Fruit fly (Drosophila melanogaster) whole organism, embryonic: Measurements from ENCODE around the gene et.

ENCODE experiments used
- B-H2 ChIP-seq: fragments of 200-800 bp; sonication (Bioruptor generic); optimal IDR thresholded peaks from 2 replicates; lab custom pipeline; 2018; ENCODE audit warnings: missing biosample characterization, mild to moderate bottlenecking, missing genetic modification characterization
- BEAF-32 ChIP-seq: fragments of 200-800 bp; sonication (Bioruptor generic); optimal IDR thresholded peaks from 3 replicates; lab custom pipeline; 2017; ENCODE audit warnings: missing biosample characterization, missing genetic modification characterization, mild to moderate bottlenecking, moderate library complexity, missing genetic modification reagents
- CG10431 ChIP-seq: fragments of 200-800 bp; sonication (Bioruptor generic); optimal IDR thresholded peaks from 3 replicates; lab custom pipeline; 2018; ENCODE audit warnings: missing biosample characterization, mild to moderate bottlenecking, missing genetic modification characterization
- CG12659 ChIP-seq: fragments of 200-800 bp; sonication (Bioruptor generic); optimal IDR thresholded peaks from 3 replicates; lab custom pipeline; 2017; ENCODE audit warnings: mild to moderate bottlenecking, missing biosample characterization, missing genetic modification reagents, missing genetic modification characterization
- CG13296 ChIP-seq: fragments of 200-800 bp; sonication (Bioruptor generic); optimal IDR thresholded peaks from 3 replicates; lab custom pipeline; 2018; ENCODE audit warnings: missing biosample characterization, mild to moderate bottlenecking, missing genetic modification characterization
- CG14965 ChIP-seq: fragments of 200-800 bp; sonication (Bioruptor generic); optimal IDR thresholded peaks from 2 replicates; lab custom pipeline; 2016; ENCODE audit warnings: missing biosample characterization, missing genetic modification characterization, borderline replicate concordance
- CG1603 ChIP-seq: fragments of 200-800 bp; sonication (Bioruptor generic); optimal IDR thresholded peaks from 2 replicates; lab custom pipeline; 2019; ENCODE audit warnings: missing biosample characterization, mild to moderate bottlenecking, missing genetic modification characterization, moderate library complexity
- CG16815 ChIP-seq: fragments of 200-800 bp; sonication (Bioruptor generic); optimal IDR thresholded peaks from 3 replicates; lab custom pipeline; 2017; ENCODE audit warnings: missing biosample characterization, mild to moderate bottlenecking, missing genetic modification characterization
- CG1792 ChIP-seq: fragments of 200-800 bp; sonication (Bioruptor generic); optimal IDR thresholded peaks from 2 replicates; lab custom pipeline; 2016; ENCODE audit warnings: missing biosample characterization, missing genetic modification characterization
- CG18262 ChIP-seq: fragments of 200-800 bp; optimal IDR thresholded peaks from 3 replicates; lab custom pipeline; 2019; ENCODE audit warnings: missing biosample characterization, mild to moderate bottlenecking, missing genetic modification characterization, moderate library complexity
- CG18619 ChIP-seq: fragments of 200-800 bp; sonication (Bioruptor generic); optimal IDR thresholded peaks from 3 replicates; lab custom pipeline; 2017; ENCODE audit warnings: missing biosample characterization, mild to moderate bottlenecking, missing genetic modification characterization
- CG2116 ChIP-seq: fragments of 200-800 bp; sonication (Bioruptor generic); optimal IDR thresholded peaks from 3 replicates; lab custom pipeline; 2018; ENCODE audit warnings: missing biosample characterization, mild to moderate bottlenecking, missing genetic modification characterization
- CG2129 ChIP-seq: fragments of 200-800 bp; sonication (Bioruptor generic); IDR thresholded peaks from 2 replicates; pipeline ENCODE4 v1.3.6; 2022; ENCODE audit warnings: missing biosample characterization, missing genetic modification characterization; ENCODE audit not compliant: partially characterized antibody
- CG33557 ChIP-seq: fragments of 200-800 bp; sonication (Bioruptor generic); optimal IDR thresholded peaks from 2 replicates; lab custom pipeline; 2019; ENCODE audit warnings: missing biosample characterization, mild to moderate bottlenecking, missing genetic modification characterization, moderate library complexity
- CG34224 ChIP-seq: fragments of 200-800 bp; sonication (Bioruptor generic); IDR thresholded peaks from 3 replicates; pipeline ENCODE4 v1.3.6; 2022; ENCODE audit warnings: missing biosample characterization, missing genetic modification characterization; ENCODE audit not compliant: partially characterized antibody
- CG3995 ChIP-seq: fragments of 200-800 bp; sonication (Bioruptor generic); optimal IDR thresholded peaks from 3 replicates; lab custom pipeline; 2016; ENCODE audit warnings: missing biosample characterization, missing genetic modification characterization
- CG4424 ChIP-seq: fragments of 200-800 bp; sonication (Bioruptor generic); optimal IDR thresholded peaks from 3 replicates; lab custom pipeline; 2016; ENCODE audit warnings: missing biosample characterization, missing genetic modification characterization
- CG7745 ChIP-seq: fragments of 200-800 bp; sonication (Bioruptor generic); optimal IDR thresholded peaks from 2 replicates; lab custom pipeline; 2018; ENCODE audit warnings: missing biosample characterization, mild to moderate bottlenecking, missing genetic modification characterization, moderate library complexity
- CG8281 ChIP-seq: fragments of 200-800 bp; sonication (Bioruptor generic); optimal IDR thresholded peaks from 2 replicates; lab custom pipeline; 2018; ENCODE audit warnings: missing biosample characterization, mild to moderate bottlenecking, missing genetic modification characterization, moderate library complexity
- CG9215 ChIP-seq: fragments of 200-800 bp; sonication (Bioruptor generic); IDR thresholded peaks from 2 replicates; pipeline ENCODE4 v1.3.6; 2022; ENCODE audit warnings: missing biosample characterization, missing genetic modification characterization
- CG9932 ChIP-seq: fragments of 200-800 bp; sonication (Bioruptor generic); IDR thresholded peaks from 2 replicates; pipeline ENCODE4 v1.3.6; 2022; ENCODE audit warnings: missing biosample characterization, missing genetic modification characterization
- Dref ChIP-seq: fragments of 200-800 bp; sonication (Bioruptor generic); IDR thresholded peaks from 2 replicates; pipeline ENCODE4 v1.3.6; 2022; ENCODE audit warnings: missing biosample characterization, missing genetic modification characterization
- E2f2 ChIP-seq: fragments of 200-800 bp; sonication (Bioruptor generic); IDR thresholded peaks from 2 replicates; pipeline ENCODE4 v1.3.6; 2022; ENCODE audit warnings: missing biosample characterization, missing genetic modification characterization
- Gug ChIP-seq: fragments of 200-800 bp; sonication (Bioruptor generic); IDR thresholded peaks from 4 replicates; pipeline ENCODE4 v1.3.6; 2022; ENCODE audit warnings: missing biosample characterization, missing genetic modification characterization
- HLHmδ ChIP-seq: fragments of 200-800 bp; sonication (Bioruptor generic); optimal IDR thresholded peaks from 2 replicates; lab custom pipeline; 2018; ENCODE audit warnings: missing biosample characterization, mild to moderate bottlenecking, missing genetic modification characterization, moderate library complexity
- Lhr ChIP-seq: fragments of 200-800 bp; sonication (Bioruptor generic); optimal IDR thresholded peaks from 3 replicates; lab custom pipeline; 2017; ENCODE audit warnings: mild to moderate bottlenecking, missing biosample characterization, missing genetic modification reagents, missing genetic modification characterization
- MESR4 ChIP-seq: fragments of 200-800 bp; sonication (Bioruptor generic); optimal IDR thresholded peaks from 2 replicates; lab custom pipeline; 2018; ENCODE audit warnings: missing biosample characterization, mild to moderate bottlenecking, missing genetic modification characterization, moderate library complexity
- Opbp ChIP-seq: fragments of 200-800 bp; sonication (Bioruptor generic); IDR thresholded peaks from 3 replicates; pipeline ENCODE4 v1.3.6; 2022; ENCODE audit warnings: missing biosample characterization, missing genetic modification characterization; ENCODE audit not compliant: partially characterized antibody
- Rx ChIP-seq: fragments of 200-800 bp; sonication (Bioruptor generic); IDR thresholded peaks from 2 replicates; pipeline ENCODE4 v1.3.6; 2022; ENCODE audit warnings: missing biosample characterization, missing genetic modification characterization
- Side ChIP-seq: fragments of 200-800 bp; sonication (Bioruptor generic); optimal IDR thresholded peaks from 2 replicates; lab custom pipeline; 2016; ENCODE audit warnings: missing biosample characterization, missing genetic modification characterization
- Sox102F ChIP-seq: fragments of 200-800 bp; sonication (Bioruptor generic); optimal IDR thresholded peaks from 2 replicates; lab custom pipeline; 2018; ENCODE audit warnings: missing biosample characterization, mild to moderate bottlenecking, missing genetic modification characterization, moderate library complexity
- Sry-β ChIP-seq: fragments of 200-800 bp; sonication (Bioruptor generic); optimal IDR thresholded peaks from 2 replicates; lab custom pipeline; 2018; ENCODE audit warnings: missing biosample characterization, mild to moderate bottlenecking, missing genetic modification characterization, moderate library complexity
- ci ChIP-seq: fragments of 200-800 bp; sonication (Bioruptor generic); IDR thresholded peaks from 3 replicates; pipeline ENCODE4 v1.3.6; 2022; ENCODE audit warnings: missing biosample characterization, missing genetic modification characterization
- da ChIP-seq: fragments of 200-800 bp; sonication (Bioruptor generic); optimal IDR thresholded peaks from 2 replicates; lab custom pipeline; 2016; ENCODE audit warnings: missing biosample characterization, missing genetic modification characterization
- eyg ChIP-seq: fragments of 200-800 bp; sonication (Bioruptor generic); optimal IDR thresholded peaks from 3 replicates; lab custom pipeline; 2016; ENCODE audit warnings: missing biosample characterization, missing genetic modification characterization
- gfzf ChIP-seq: fragments of 200-800 bp; sonication (Bioruptor generic); optimal IDR thresholded peaks from 2 replicates; lab custom pipeline; 2016; ENCODE audit warnings: missing biosample characterization, mild to moderate bottlenecking, missing genetic modification characterization, moderate library complexity
- kah ChIP-seq: fragments of 200-800 bp; sonication (Bioruptor generic); optimal IDR thresholded peaks from 2 replicates; lab custom pipeline; 2018; ENCODE audit warnings: missing biosample characterization, mild to moderate bottlenecking, missing genetic modification characterization
- knrl ChIP-seq: fragments of 200-800 bp; sonication (Bioruptor generic); IDR thresholded peaks from 3 replicates; pipeline ENCODE4 v1.3.6; 2022; ENCODE audit warnings: missing biosample characterization, missing genetic modification characterization; ENCODE audit not compliant: partially characterized antibody
- mirr ChIP-seq: fragments of 200-800 bp; sonication (Bioruptor generic); optimal IDR thresholded peaks from 3 replicates; lab custom pipeline; 2018; ENCODE audit warnings: missing biosample characterization, mild to moderate bottlenecking, missing genetic modification characterization
- pho ChIP-seq: fragments of 200-800 bp; sonication (Bioruptor generic); optimal IDR thresholded peaks from 2 replicates; lab custom pipeline; 2016; ENCODE audit warnings: missing biosample characterization, missing genetic modification characterization
- phol ChIP-seq: fragments of 200-800 bp; sonication (Bioruptor generic); optimal IDR thresholded peaks from 3 replicates; lab custom pipeline; 2018; ENCODE audit warnings: missing biosample characterization, mild to moderate bottlenecking, missing genetic modification characterization, moderate library complexity
- row ChIP-seq: fragments of 200-800 bp; sonication (Bioruptor generic); IDR thresholded peaks from 3 replicates; pipeline ENCODE4 v1.3.6; 2022; ENCODE audit warnings: missing biosample characterization, missing genetic modification characterization
- sd ChIP-seq: fragments of 200-800 bp; sonication (Bioruptor generic); optimal IDR thresholded peaks from 3 replicates; lab custom pipeline; 2018; ENCODE audit warnings: missing biosample characterization, mild to moderate bottlenecking, missing genetic modification characterization, moderate library complexity
- shn ChIP-seq: fragments of 200-800 bp; sonication (Bioruptor generic); optimal IDR thresholded peaks from 3 replicates; lab custom pipeline; 2016; ENCODE audit warnings: missing biosample characterization, missing genetic modification characterization
- sqz ChIP-seq: fragments of 200-800 bp; sonication (Bioruptor generic); optimal IDR thresholded peaks from 3 replicates; lab custom pipeline; 2018; ENCODE audit warnings: missing biosample characterization, mild to moderate bottlenecking, missing genetic modification characterization
- tll ChIP-seq, 2 experiments: fragments of 200-800 bp in 1 of 2; fragments of >200 bp in 1 of 2; sonication (Bioruptor generic) in 1 of 2; optimal IDR thresholded peaks; 2 replicates each; lab custom pipeline; 2017 to 2019; ENCODE audit warnings: missing biosample characterization in 2 of 2, missing genetic modification characterization in 2 of 2, mild to moderate bottlenecking in 1 of 2, moderate library complexity in 1 of 2
- twi ChIP-seq: fragments of 200-800 bp; optimal IDR thresholded peaks from 2 replicates; lab custom pipeline; 2019; ENCODE audit warnings: missing biosample characterization, mild to moderate bottlenecking, missing genetic modification characterization, moderate library complexity
- vvl ChIP-seq: fragments of 200-800 bp; sonication (Bioruptor generic); IDR thresholded peaks from 2 replicates; pipeline ENCODE4 v1.3.6; 2022; ENCODE audit warnings: missing biosample characterization, missing genetic modification characterization
- zf30C ChIP-seq: fragments of 200-800 bp; sonication (Bioruptor generic); optimal IDR thresholded peaks from 3 replicates; lab custom pipeline; 2018; ENCODE audit warnings: missing biosample characterization, mild to moderate bottlenecking, missing genetic modification characterization

Gene et

dm6 chrX:19638328-19638940 is 37.3 kb downstream of the et start, which contains the start of gene Rcd-1 (continued):
- no peak for TF ChIP-seq CG13296
- no peak for TF ChIP-seq MESR4
- TF ChIP-seq pho (GFP tag; lab: Kevin White, UChicago) = no peak
- no peak for TF ChIP-seq Sox102F (GFP tag; lab: Kevin White, UChicago)
- TF ChIP-seq Sry-β (GFP tag; lab: Kevin White, UChicago) = no peak
- TF ChIP-seq CG2116 = peak; percentile 20
- TF ChIP-seq CG2129 (GFP tag; lab: Robert Waterston, UW) = no peak
- TF ChIP-seq Rx = no peak
- TF ChIP-seq vvl (GFP tag; lab: Robert Waterston, UW) = peak; percentile 49; the same call in 1 of the 2 replicates
- TF ChIP-seq zf30C = no peak
- no peak for TF ChIP-seq ci (GFP tag; lab: Robert Waterston, UW)
- no peak for TF ChIP-seq mirr
- no peak for TF ChIP-seq CG4424 (GFP tag; lab: Kevin White, UChicago)
- TF ChIP-seq CG18619 = peak; percentile 10
- TF ChIP-seq CG14965 (GFP tag; lab: Kevin White, UChicago) = no peak
- TF ChIP-seq CG1792 (GFP tag; lab: Kevin White, UChicago) = no peak
- TF ChIP-seq da = no peak
- TF ChIP-seq Dref (GFP tag; lab: Robert Waterston, UW) = peak; percentile 51
- peak; percentile 18 for TF ChIP-seq sd
- no peak; the same call in 2 of the 3 replicates for TF ChIP-seq knrl (GFP tag; lab: Robert Waterston, UW)
- TF ChIP-seq CG34224 (GFP tag; lab: Robert Waterston, UW) = no peak
- no peak for TF ChIP-seq CG9215 (GFP tag; lab: Robert Waterston, UW)
- no peak for TF ChIP-seq CG8281 (tag; lab: Kevin White, UChicago)
- TF ChIP-seq CG7745 (tag; lab: Kevin White, UChicago) = no peak
- no peak for TF ChIP-seq CG3995
- TF ChIP-seq sqz (GFP tag; lab: Kevin White, UChicago) = no peak
- TF ChIP-seq E2f2 (GFP tag; lab: Robert Waterston, UW) = peak; percentile 57
- TF ChIP-seq eyg (GFP tag; lab: Kevin White, UChicago) = no peak
- no peak for TF ChIP-seq tll (GFP tag; optimal IDR thresholded peaks at IDR 0.05; lab: Kevin White, UChicago)
- TF ChIP-seq row (GFP tag; lab: Robert Waterston, UW) = no peak
- TF ChIP-seq CG10431 (GFP tag; lab: Kevin White, UChicago) = peak; percentile 52
- TF ChIP-seq CG18262 (tag; lab: Kevin White, UChicago) = no peak
- no peak for TF ChIP-seq CG16815 (GFP tag; lab: Kevin White, UChicago)
- TF ChIP-seq phol (tag; lab: Kevin White, UChicago) = peak; percentile 16
- no peak for TF ChIP-seq B-H2 (GFP tag; lab: Kevin White, UChicago)
- no peak for TF ChIP-seq kah (GFP tag; lab: Kevin White, UChicago)
- no peak for TF ChIP-seq shn (GFP tag; lab: Kevin White, UChicago)
- TF ChIP-seq Side (GFP tag; lab: Kevin White, UChicago) = no peak
- peak; percentile 97 for TF ChIP-seq gfzf
- TF ChIP-seq Opbp (GFP tag; lab: Robert Waterston, UW) = 0 out of 3 replicates have a peak, but pooled peaks have one; percentile 4
- TF ChIP-seq CG33557 (GFP tag; lab: Kevin White, UChicago) = peak; percentile 22
- TF ChIP-seq HLHmδ (GFP tag; lab: Kevin White, UChicago) = peak; percentile 34
- TF ChIP-seq BEAF-32 (GFP tag; lab: Kevin White, UChicago) = peak; percentile 58
- TF ChIP-seq twi (tag; lab: Kevin White, UChicago) = no peak
- TF ChIP-seq Gug (GFP tag; lab: Robert Waterston, UW) = no peak
- TF ChIP-seq Lhr = peak; percentile 51
- TF ChIP-seq CG9932 (GFP tag; lab: Robert Waterston, UW) = no peak; the same call in 1 of the 2 replicates
- peak; percentile 68 for TF ChIP-seq CG1603
- TF ChIP-seq CG12659 (GFP tag; lab: Kevin White, UChicago) = peak; percentile 28
